Worm (Caenorhabditis elegans) whole organism, L1 larva: Measurements from ENCODE around the gene D1086.11.

ENCODE experiments used
- C04F5.9 ChIP-seq: sonication (generic microtip); optimal IDR thresholded peaks from 2 replicates; lab custom pipeline; 2016; ENCODE audit warnings: missing genetic modification characterization, missing compliant biosample characterization
- C16A3.4 ChIP-seq: fragments of 150-350 bp; optimal IDR thresholded peaks from 2 replicates; lab custom pipeline; 2014; ENCODE audit warnings: missing biosample characterization, missing genetic modification characterization
- F16B12.6 ChIP-seq: fragments of 150-350 bp; optimal IDR thresholded peaks from 2 replicates; lab custom pipeline; 2014; ENCODE audit warnings: missing biosample characterization, missing genetic modification characterization
- alr-1 ChIP-seq: fragments of 200-800 bp; sonication (Bioruptor generic); optimal IDR thresholded peaks from 2 replicates; lab custom pipeline; 2018; ENCODE audit warnings: borderline replicate concordance, mild to moderate bottlenecking, missing genetic modification characterization, missing compliant biosample characterization
- ceh-63 ChIP-seq: fragments of 200-800 bp; sonication (Bioruptor generic); optimal IDR thresholded peaks from 2 replicates; lab custom pipeline; 2018; ENCODE audit warnings: mild to moderate bottlenecking, missing genetic modification characterization, missing compliant biosample characterization
- ceh-82 ChIP-seq, 3 experiments: fragments of 150-350 bp in 1 of 3; sonication (generic microtip) in 2 of 3; optimal IDR thresholded peaks; 2 replicates each; lab custom pipeline; 2014 to 2017; ENCODE audit warnings: missing biosample characterization in 3 of 3, missing genetic modification characterization in 3 of 3
- ceh-88 ChIP-seq: fragments of 200-800 bp; sonication (Bioruptor generic); IDR thresholded peaks from 2 replicates; pipeline ENCODE4 v1.3.6; 2022; ENCODE audit warnings: missing genetic modification characterization, missing compliant biosample characterization
- ceh-90 ChIP-seq: sonication (generic microtip); optimal IDR thresholded peaks from 2 replicates; lab custom pipeline; 2016; ENCODE audit warnings: missing genetic modification characterization, missing compliant biosample characterization
- ces-1 ChIP-seq: fragments of 150-350 bp; optimal IDR thresholded peaks from 2 replicates; lab custom pipeline; 2014; ENCODE audit warnings: missing biosample characterization, missing genetic modification reagents, missing genetic modification characterization
- efl-3 ChIP-seq: fragments of 200-800 bp; sonication (Bioruptor generic); optimal IDR thresholded peaks from 2 replicates; lab custom pipeline; 2018; ENCODE audit warnings: mild to moderate bottlenecking, missing genetic modification characterization, missing compliant biosample characterization
- egl-27 ChIP-seq, 2 experiments: fragments of 150-350 bp in 1 of 2; sonication (generic microtip); optimal IDR thresholded peaks; 3 replicates each; lab custom pipeline; 2017 to 2018; ENCODE audit warnings: missing biosample characterization in 2 of 2, missing genetic modification characterization in 2 of 2, missing genetic modification reagents in 2 of 2
- elt-2 ChIP-seq: sonication (generic microtip); optimal IDR thresholded peaks from 2 replicates; lab custom pipeline; 2016; ENCODE audit warnings: missing genetic modification characterization, mild to moderate bottlenecking, inconsistent platforms, missing compliant biosample characterization, missing genetic modification reagents
- ets-5 ChIP-seq: fragments of 200-800 bp; sonication (Bioruptor generic); IDR thresholded peaks from 2 replicates; pipeline ENCODE4 v1.3.6; 2022; ENCODE audit warnings: missing genetic modification characterization, missing compliant biosample characterization
- grh-1 ChIP-seq: fragments of 200-800 bp; sonication (Bioruptor generic); IDR thresholded peaks from 2 replicates; pipeline ENCODE4 v1.3.6; 2022; ENCODE audit warnings: missing genetic modification reagents, missing genetic modification characterization, missing compliant biosample characterization
- hlh-4 ChIP-seq: sonication (generic microtip); optimal IDR thresholded peaks from 2 replicates; lab custom pipeline; 2016; ENCODE audit warnings: mild to moderate bottlenecking, missing genetic modification characterization, missing compliant biosample characterization
- hpl-2 ChIP-seq: fragments of 150-350 bp; optimal IDR thresholded peaks from 2 replicates; lab custom pipeline; 2014; ENCODE audit warnings: missing biosample characterization, missing genetic modification reagents, missing genetic modification characterization
- jun-1 ChIP-seq: fragments of 150-350 bp; optimal IDR thresholded peaks from 2 replicates; lab custom pipeline; 2014; ENCODE audit warnings: missing biosample characterization, missing genetic modification reagents, missing genetic modification characterization
- lin-13 ChIP-seq: fragments of 150-350 bp; optimal IDR thresholded peaks from 2 replicates; lab custom pipeline; 2014; ENCODE audit warnings: missing biosample characterization, missing genetic modification reagents, missing genetic modification characterization
- lin-35 ChIP-seq, 2 experiments: fragments of 150-350 bp; optimal IDR thresholded peaks; 2 replicates each; lab custom pipeline; 2014; ENCODE audit warnings: missing biosample characterization in 2 of 2, missing genetic modification characterization in 2 of 2, missing genetic modification reagents in 2 of 2
- lin-39 ChIP-seq: fragments of 150-350 bp; optimal IDR thresholded peaks from 2 replicates; lab custom pipeline; 2014; ENCODE audit warnings: missing biosample characterization, missing genetic modification reagents, missing genetic modification characterization
- lir-3 ChIP-seq: sonication (generic microtip); optimal IDR thresholded peaks from 2 replicates; lab custom pipeline; 2016; ENCODE audit warnings: mild to moderate bottlenecking, missing genetic modification characterization, moderate library complexity, missing compliant biosample characterization; ENCODE audit not compliant: poor library complexity
- mdl-1 ChIP-seq, 2 experiments: fragments of 150-350 bp; optimal IDR thresholded peaks; 2 replicates each; lab custom pipeline; 2014 to 2017; ENCODE audit warnings: missing biosample characterization in 2 of 2, missing genetic modification characterization in 2 of 2, inconsistent platforms in 1 of 2
- mef-2 ChIP-seq: fragments of 150-350 bp; optimal IDR thresholded peaks from 2 replicates; lab custom pipeline; 2014; ENCODE audit warnings: missing biosample characterization, missing genetic modification characterization
- pag-3 ChIP-seq: sonication (generic microtip); optimal IDR thresholded peaks from 2 replicates; lab custom pipeline; 2017; ENCODE audit warnings: missing genetic modification characterization, mild to moderate bottlenecking, missing compliant biosample characterization, antibody characterized with exemption, borderline replicate concordance; ENCODE audit not compliant: insufficient read depth
- pax-3 ChIP-seq: fragments of 200-800 bp; sonication (Bioruptor generic); optimal IDR thresholded peaks from 2 replicates; lab custom pipeline; 2018; ENCODE audit warnings: mild to moderate bottlenecking, missing genetic modification characterization, moderate library complexity, missing compliant biosample characterization
- pqm-1 ChIP-seq: sonication (generic microtip); optimal IDR thresholded peaks from 3 replicates; lab custom pipeline; 2017; ENCODE audit warnings: missing biosample characterization, missing genetic modification characterization
- skn-1 ChIP-seq: fragments of 150-350 bp; optimal IDR thresholded peaks from 2 replicates; lab custom pipeline; 2014; ENCODE audit warnings: missing biosample characterization, missing genetic modification characterization
- snu-23 ChIP-seq: sonication (generic microtip); optimal IDR thresholded peaks from 2 replicates; lab custom pipeline; 2016; ENCODE audit warnings: missing genetic modification characterization, missing compliant biosample characterization
- tbx-2 ChIP-seq: sonication (generic microtip); optimal IDR thresholded peaks from 2 replicates; lab custom pipeline; 2016; ENCODE audit warnings: missing genetic modification characterization, missing compliant biosample characterization
- vab-15 ChIP-seq: sonication (generic microtip); optimal IDR thresholded peaks from 2 replicates; lab custom pipeline; 2017; ENCODE audit warnings: missing genotype, mild to moderate bottlenecking, missing genetic modification characterization, missing compliant biosample characterization
- xbp-1 ChIP-seq: sonication (generic microtip); optimal IDR thresholded peaks from 2 replicates; lab custom pipeline; 2016; ENCODE audit warnings: missing genetic modification characterization, missing compliant biosample characterization
- ztf-11 ChIP-seq, 2 experiments: sonication (generic microtip); optimal IDR thresholded peaks; 2 replicates each; lab custom pipeline; 2016 to 2017; ENCODE audit warnings: missing genetic modification characterization in 2 of 2, missing biosample characterization in 1 of 2, missing compliant biosample characterization in 1 of 2
- ztf-4 ChIP-seq: fragments of 150-350 bp; optimal IDR thresholded peaks from 2 replicates; lab custom pipeline; 2014; ENCODE audit warnings: missing biosample characterization, missing genetic modification characterization

Gene D1086.11

DNA sequence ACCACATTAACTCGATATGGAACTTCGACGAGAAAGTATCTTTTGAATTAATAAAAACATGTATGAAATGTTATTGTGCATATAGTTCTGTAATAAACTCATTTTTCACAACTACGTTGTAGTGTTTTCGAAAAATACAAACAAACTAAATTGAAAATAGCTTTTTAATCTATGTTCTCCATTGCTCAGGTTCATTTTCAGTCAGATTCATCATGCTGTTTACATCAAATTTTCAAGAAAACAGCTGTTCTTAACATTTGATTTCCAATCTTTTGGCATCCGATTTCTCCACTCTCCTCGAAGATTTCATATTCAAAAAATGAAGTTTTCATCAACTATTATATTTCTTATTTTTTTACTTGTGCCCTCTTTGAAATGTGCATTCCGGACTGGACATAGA, 35.8 kb downstream of the D1086.11 start, which contains the start of gene H39E23.2:
TSS of gene H39E23.2 (plus strand) at position 301 of the 400 bp plus-strand sequence.
- no peak for TF ChIP-seq pqm-1 (tag; lab: Kevin White, UChicago)
- no peak for TF ChIP-seq snu-23 (GFP tag; lab: Kevin White, UChicago)
- no peak for TF ChIP-seq ceh-82 (tag; optimal IDR thresholded peaks at IDR 0.05; lab: Kevin White, UChicago)
- TF ChIP-seq hlh-4 (tag; lab: Kevin White, UChicago), result no peak
- no peak for TF ChIP-seq ceh-90
- no peak for TF ChIP-seq xbp-1 (tag; lab: Kevin White, UChicago)
- TF ChIP-seq egl-27 (tag; optimal IDR thresholded peaks at IDR 0.05; lab: Kevin White, UChicago), result no peak
- TF ChIP-seq hpl-2 (GFP tag; lab: Kevin White, UChicago), result no peak
- no peak for TF ChIP-seq jun-1
- no peak for TF ChIP-seq C16A3.4 (tag; lab: Kevin White, UChicago)
- TF ChIP-seq ceh-63 (GFP tag; lab: Kevin White, UChicago), result no peak
- no peak for TF ChIP-seq lin-35 (GFP tag; optimal IDR thresholded peaks at IDR 0.05; lab: Kevin White, UChicago)
- no peak for TF ChIP-seq pax-3 (tag; lab: Kevin White, UChicago)
- TF ChIP-seq vab-15 (tag; lab: Kevin White, UChicago), result no peak
- TF ChIP-seq ztf-11 (tag; optimal IDR thresholded peaks at IDR 0.05; lab: Kevin White, UChicago), result no peak
- TF ChIP-seq mef-2, result no peak
- TF ChIP-seq lir-3 (tag; lab: Kevin White, UChicago), result no peak
- TF ChIP-seq skn-1, result no peak
- TF ChIP-seq, all 84 proteins: peak for 0

DNA sequence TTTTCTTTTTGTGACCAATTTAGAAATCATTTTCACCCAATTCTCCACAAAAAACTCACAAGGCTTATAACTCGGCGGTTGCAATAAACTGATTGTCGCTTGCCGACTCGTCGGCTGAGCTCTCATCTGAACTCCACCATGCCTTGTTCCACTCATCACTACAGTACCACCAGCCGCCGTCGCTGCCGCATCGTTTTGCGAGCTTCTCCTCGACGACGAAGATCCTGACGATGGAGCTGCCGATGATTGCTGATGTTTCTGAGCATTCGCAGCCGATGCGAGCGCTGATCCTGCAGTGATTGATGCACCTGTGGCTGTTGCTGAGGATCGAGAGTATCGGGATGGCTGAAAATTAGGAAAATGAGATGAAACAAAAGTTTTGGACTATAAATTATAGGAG, 46.4 kb downstream of the D1086.11 start:
- TF ChIP-seq efl-3 (GFP tag; lab: Kevin White, UChicago), result no peak
- TF ChIP-seq F16B12.6 (tag; lab: Kevin White, UChicago), result no peak
- TF ChIP-seq tbx-2 (tag; lab: Kevin White, UChicago), result no peak
- no peak for TF ChIP-seq lin-39 (tag; lab: Kevin White, UChicago)

DNA sequence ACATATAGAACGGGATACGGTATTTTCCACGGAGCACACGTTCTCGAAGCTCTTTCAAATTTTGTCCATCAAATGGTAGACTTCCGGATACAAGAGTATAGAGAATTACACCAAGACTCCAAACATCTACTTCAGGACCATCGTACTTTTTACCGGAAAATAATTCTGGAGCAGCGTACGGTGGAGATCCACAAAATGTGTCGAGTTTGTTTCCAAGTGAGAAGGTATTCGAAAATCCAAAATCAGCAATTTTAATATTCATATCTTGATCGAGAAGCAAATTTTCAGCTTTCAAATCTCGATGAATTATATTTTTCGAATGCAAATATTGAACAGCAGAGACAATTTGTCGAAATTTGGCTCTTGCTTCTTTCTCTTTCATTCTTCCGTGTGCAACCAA, 48.9 kb downstream of the D1086.11 start:
- TF ChIP-seq ets-5 (GFP tag; lab: Robert Waterston, UW), result no peak
- TF ChIP-seq ces-1 (GFP tag; lab: Kevin White, UChicago), result no peak
- no peak for TF ChIP-seq mdl-1 (tag; optimal IDR thresholded peaks at IDR 0.05; lab: Kevin White, UChicago)
- TF ChIP-seq ztf-11 (tag; optimal IDR thresholded peaks at IDR 0.05; lab: Kevin White, UChicago), result no peak
- no peak for TF ChIP-seq snu-23 (GFP tag; lab: Kevin White, UChicago)
- no peak for TF ChIP-seq grh-1 (GFP tag; lab: Robert Waterston, UW)
- no peak for TF ChIP-seq F16B12.6 (tag; lab: Kevin White, UChicago)
- no peak for TF ChIP-seq pag-3 (tag; lab: Kevin White, UChicago)
- TF ChIP-seq pax-3 (tag; lab: Kevin White, UChicago), result no peak
- no peak for TF ChIP-seq elt-2
- no peak for TF ChIP-seq ztf-4 (tag; lab: Kevin White, UChicago)
- TF ChIP-seq lin-13 (GFP tag; lab: Kevin White, UChicago), result no peak
- TF ChIP-seq C04F5.9 (tag; lab: Kevin White, UChicago), result no peak
- TF ChIP-seq alr-1 (tag; lab: Kevin White, UChicago), result no peak
- TF ChIP-seq ceh-88 (GFP tag; lab: Robert Waterston, UW), result no peak
- no peak for TF ChIP-seq hpl-2 (GFP tag; lab: Kevin White, UChicago)
